Fruit fly (Drosophila melanogaster) whole organism, pupa: ENCODE measurements around the gene CG14693.

Source experiments
- CG12605 ChIP-seq: fragments of 200-800 bp; sonication (Bioruptor generic); IDR thresholded peaks from 2 replicates; pipeline ENCODE4 v1.3.6; 2022; ENCODE audit warnings: missing biosample characterization, missing genetic modification characterization
- CG13204 ChIP-seq: fragments of 200-800 bp; sonication (Bioruptor generic); optimal IDR thresholded peaks from 2 replicates; lab custom pipeline; 2018; ENCODE audit warnings: missing biosample characterization, mild to moderate bottlenecking, missing genetic modification characterization, moderate library complexity
- CG14655 ChIP-seq: fragments of 200-800 bp; sonication (Bioruptor generic); optimal IDR thresholded peaks from 3 replicates; lab custom pipeline; 2017; ENCODE audit warnings: mild to moderate bottlenecking, missing biosample characterization, missing genetic modification reagents, missing genetic modification characterization
- CG15710 ChIP-seq: fragments of 200-800 bp; sonication (Bioruptor generic); optimal IDR thresholded peaks from 2 replicates; lab custom pipeline; 2018; ENCODE audit warnings: missing biosample characterization, mild to moderate bottlenecking, missing genetic modification characterization, moderate library complexity
- CG32121 ChIP-seq: fragments of 200-800 bp; sonication (Bioruptor generic); IDR thresholded peaks from 2 replicates; pipeline ENCODE4 v1.3.6; 2022; ENCODE audit warnings: missing biosample characterization, missing genetic modification characterization
- CG8159 ChIP-seq: fragments of 200-800 bp; sonication (Bioruptor generic); optimal IDR thresholded peaks from 3 replicates; lab custom pipeline; 2018; ENCODE audit warnings: missing biosample characterization, mild to moderate bottlenecking, missing genetic modification characterization, moderate library complexity
- CG8301 ChIP-seq: fragments of 200-800 bp; sonication (Bioruptor generic); optimal IDR thresholded peaks from 2 replicates; lab custom pipeline; 2018; ENCODE audit warnings: missing biosample characterization, mild to moderate bottlenecking, missing genetic modification characterization
- CG9948 ChIP-seq: fragments of 200-800 bp; sonication (Bioruptor generic); optimal IDR thresholded peaks from 2 replicates; lab custom pipeline; 2018; ENCODE audit warnings: missing biosample characterization, mild to moderate bottlenecking, missing genetic modification characterization, moderate library complexity
- D1 ChIP-seq: fragments of 200-800 bp; sonication (Bioruptor generic); optimal IDR thresholded peaks from 2 replicates; lab custom pipeline; 2018; ENCODE audit warnings: missing biosample characterization, mild to moderate bottlenecking, missing genetic modification characterization, moderate library complexity
- EcR ChIP-seq: fragments of 200-800 bp; sonication (Bioruptor generic); optimal IDR thresholded peaks from 3 replicates; lab custom pipeline; 2019; ENCODE audit warnings: missing biosample characterization, missing genetic modification characterization, mild to moderate bottlenecking, moderate library complexity, missing genetic modification reagents
- Pif1A ChIP-seq: fragments of 200-800 bp; sonication (Bioruptor generic); optimal IDR thresholded peaks from 3 replicates; lab custom pipeline; 2016; ENCODE audit warnings: missing biosample characterization, missing genetic modification characterization
- gl ChIP-seq: fragments of 200-800 bp; sonication (Bioruptor generic); optimal IDR thresholded peaks from 2 replicates; lab custom pipeline; 2018; ENCODE audit warnings: missing biosample characterization, mild to moderate bottlenecking, missing genetic modification characterization
- rn ChIP-seq: fragments of 200-800 bp; sonication (Bioruptor generic); IDR thresholded peaks from 2 replicates; pipeline ENCODE4 v1.3.6; 2022; ENCODE audit warnings: missing biosample characterization, missing genetic modification characterization

- no peak for TF ChIP-seq rn (GFP tag; lab: Robert Waterston, UW)
- no peak for TF ChIP-seq Pif1A (GFP tag; lab: Kevin White, UChicago)
- no peak for TF ChIP-seq CG8159 (tag; lab: Kevin White, UChicago)
- TF ChIP-seq D1 (tag; lab: Kevin White, UChicago): no peak
- TF ChIP-seq CG8301 (tag; lab: Kevin White, UChicago): no peak
- no peak for TF ChIP-seq EcR (GFP tag; lab: Kevin White, UChicago)
- TF ChIP-seq CG14655 (GFP tag; lab: Kevin White, UChicago): no peak
- TF ChIP-seq CG13204 (GFP tag; lab: Kevin White, UChicago): no peak
- no peak for TF ChIP-seq CG32121 (GFP tag; lab: Robert Waterston, UW)
- TF ChIP-seq CG12605 (GFP tag; lab: Robert Waterston, UW): no peak
- no peak for TF ChIP-seq CG9948 (tag; lab: Kevin White, UChicago)
- TF ChIP-seq gl (tag; lab: Kevin White, UChicago): no peak
- TF ChIP-seq CG15710 (tag; lab: Kevin White, UChicago): no peak
Measured at dm6 chr3R:10788186-10788585, 26.7 kb downstream of the CG14693 start, which contains the start of the genes Art1 and Mcm5.
